Fruit fly (Drosophila melanogaster) whole organism, embryonic: ENCODE data around the gene CG16972.
A peak's percentile ranks its signal among the peaks of the same experiment; 100 is the strongest.

ENCODE experiments used
- Bteb2 ChIP-seq: fragments of 200-800 bp; sonication (Bioruptor generic); optimal IDR thresholded peaks from 2 replicates; lab custom pipeline; 2016; ENCODE audit warnings: missing biosample characterization, missing genetic modification characterization
- CG11560 ChIP-seq: fragments of 200-800 bp; sonication (Bioruptor generic); IDR thresholded peaks from 3 replicates; pipeline ENCODE4 v1.3.6; 2022; ENCODE audit warnings: missing biosample characterization, missing genetic modification characterization
- CG14667 ChIP-seq: fragments of 200-800 bp; sonication (Bioruptor generic); IDR thresholded peaks from 2 replicates; pipeline ENCODE4 v1.3.6; 2022; ENCODE audit warnings: missing biosample characterization, missing genetic modification characterization
- CG15269 ChIP-seq: fragments of 200-800 bp; sonication (Bioruptor generic); optimal IDR thresholded peaks from 2 replicates; lab custom pipeline; 2018; ENCODE audit warnings: missing biosample characterization, mild to moderate bottlenecking, missing genetic modification characterization, moderate library complexity
- CG16815 ChIP-seq: fragments of 200-800 bp; sonication (Bioruptor generic); optimal IDR thresholded peaks from 3 replicates; lab custom pipeline; 2017; ENCODE audit warnings: missing biosample characterization, mild to moderate bottlenecking, missing genetic modification characterization
- CG16863 ChIP-seq: fragments of 200-800 bp; sonication (Bioruptor generic); optimal IDR thresholded peaks from 3 replicates; lab custom pipeline; 2016; ENCODE audit warnings: missing biosample characterization, missing genetic modification characterization
- CG17568 ChIP-seq: fragments of 200-800 bp; sonication (Bioruptor generic); optimal IDR thresholded peaks from 2 replicates; lab custom pipeline; 2018; ENCODE audit warnings: missing biosample characterization, mild to moderate bottlenecking, missing genetic modification characterization, moderate library complexity
- CG17912 ChIP-seq: fragments of 200-800 bp; sonication (Bioruptor generic); optimal IDR thresholded peaks from 2 replicates; lab custom pipeline; 2018; ENCODE audit warnings: missing biosample characterization, mild to moderate bottlenecking, missing genetic modification characterization
- CG18619 ChIP-seq: fragments of 200-800 bp; sonication (Bioruptor generic); optimal IDR thresholded peaks from 3 replicates; lab custom pipeline; 2017; ENCODE audit warnings: missing biosample characterization, mild to moderate bottlenecking, missing genetic modification characterization
- CG30403 ChIP-seq: fragments of 200-800 bp; sonication (Bioruptor generic); optimal IDR thresholded peaks from 3 replicates; lab custom pipeline; 2016; ENCODE audit warnings: missing biosample characterization, missing genetic modification characterization
- CG32767 ChIP-seq: fragments of 200-800 bp; sonication (Bioruptor generic); IDR thresholded peaks from 2 replicates; pipeline ENCODE4 v1.3.6; 2022; ENCODE audit warnings: missing biosample characterization, missing genetic modification characterization
- CG33213 ChIP-seq: fragments of 200-800 bp; sonication (Bioruptor generic); optimal IDR thresholded peaks from 3 replicates; lab custom pipeline; 2016; ENCODE audit warnings: missing biosample characterization, missing genetic modification characterization
- CG34224 ChIP-seq: fragments of 200-800 bp; sonication (Bioruptor generic); IDR thresholded peaks from 3 replicates; pipeline ENCODE4 v1.3.6; 2022; ENCODE audit warnings: missing biosample characterization, missing genetic modification characterization; ENCODE audit not compliant: partially characterized antibody
- CG34376 ChIP-seq: fragments of 200-800 bp; sonication (Bioruptor generic); optimal IDR thresholded peaks from 2 replicates; lab custom pipeline; 2018; ENCODE audit warnings: missing biosample characterization, mild to moderate bottlenecking, missing genetic modification characterization
- CG42726 ChIP-seq: fragments of 200-800 bp; sonication (Bioruptor generic); IDR thresholded peaks from 2 replicates; pipeline ENCODE4 v1.3.6; 2022; ENCODE audit warnings: missing biosample characterization, missing genetic modification characterization; ENCODE audit not compliant: partially characterized antibody
- CG6272 ChIP-seq: fragments of 200-800 bp; sonication (Bioruptor generic); IDR thresholded peaks from 2 replicates; pipeline ENCODE4 v1.3.6; 2022; ENCODE audit warnings: missing biosample characterization, missing genetic modification characterization
- CG6791 ChIP-seq: fragments of 200-800 bp; sonication (Bioruptor generic); IDR thresholded peaks from 3 replicates; pipeline ENCODE4 v1.3.6; 2022; ENCODE audit warnings: missing biosample characterization, missing genetic modification characterization; ENCODE audit not compliant: partially characterized antibody
- CG7745 ChIP-seq: fragments of 200-800 bp; sonication (Bioruptor generic); optimal IDR thresholded peaks from 2 replicates; lab custom pipeline; 2018; ENCODE audit warnings: missing biosample characterization, mild to moderate bottlenecking, missing genetic modification characterization, moderate library complexity
- CG8944 ChIP-seq: fragments of 200-800 bp; sonication (Bioruptor generic); optimal IDR thresholded peaks from 3 replicates; lab custom pipeline; 2016; ENCODE audit warnings: missing biosample characterization, missing genetic modification characterization
- Camta ChIP-seq: fragments of 200-800 bp; sonication (Bioruptor generic); optimal IDR thresholded peaks from 2 replicates; lab custom pipeline; 2016; ENCODE audit warnings: missing biosample characterization, missing genetic modification characterization
- D19B ChIP-seq: fragments of 200-800 bp; sonication (Bioruptor generic); optimal IDR thresholded peaks from 2 replicates; lab custom pipeline; 2017; ENCODE audit warnings: missing biosample characterization, mild to moderate bottlenecking, missing genetic modification characterization
- Gsc ChIP-seq: fragments of 200-800 bp; sonication (Bioruptor generic); IDR thresholded peaks from 2 replicates; pipeline ENCODE4 v1.3.6; 2022; ENCODE audit warnings: missing biosample characterization, missing genetic modification characterization
- HHEX ChIP-seq: fragments of 200-800 bp; sonication (Bioruptor generic); optimal IDR thresholded peaks from 3 replicates; lab custom pipeline; 2017; ENCODE audit warnings: missing biosample characterization, mild to moderate bottlenecking, missing genetic modification characterization, missing genetic modification reagents
- Mrtf ChIP-seq: fragments of 200-800 bp; sonication (Bioruptor generic); IDR thresholded peaks from 3 replicates; pipeline ENCODE4 v1.3.6; 2022; ENCODE audit warnings: missing biosample characterization, missing genetic modification characterization
- NC2α ChIP-seq: fragments of 200-800 bp; sonication (Bioruptor generic); optimal IDR thresholded peaks from 2 replicates; lab custom pipeline; 2016; ENCODE audit warnings: missing biosample characterization, missing genetic modification characterization
- Opbp ChIP-seq: fragments of 200-800 bp; sonication (Bioruptor generic); IDR thresholded peaks from 3 replicates; pipeline ENCODE4 v1.3.6; 2022; ENCODE audit warnings: missing biosample characterization, missing genetic modification characterization; ENCODE audit not compliant: partially characterized antibody
- Optix ChIP-seq: fragments of 200-800 bp; sonication (Bioruptor generic); IDR thresholded peaks from 3 replicates; pipeline ENCODE4 v1.3.6; 2022; ENCODE audit warnings: missing biosample characterization, missing genetic modification characterization
- Poxn ChIP-seq: fragments of 200-800 bp; sonication (Bioruptor generic); IDR thresholded peaks from 2 replicates; pipeline ENCODE4 v1.3.6; 2022; ENCODE audit warnings: missing biosample characterization, missing genetic modification characterization
- Sry-δ ChIP-seq: fragments of 200-800 bp; sonication (Bioruptor generic); optimal IDR thresholded peaks from 2 replicates; lab custom pipeline; 2016; ENCODE audit warnings: missing biosample characterization, missing genetic modification characterization
- Taf1 ChIP-seq: fragments of 200-800 bp; sonication (Bioruptor generic); IDR thresholded peaks from 2 replicates; pipeline ENCODE4 v1.3.6; 2022; ENCODE audit warnings: missing biosample characterization, missing genetic modification characterization
- br ChIP-seq: fragments of >200 bp; optimal IDR thresholded peaks from 2 replicates; lab custom pipeline; 2017
- cas ChIP-seq: fragments of 200-800 bp; sonication (Bioruptor generic); IDR thresholded peaks from 2 replicates; pipeline ENCODE4 v1.3.6; 2022; ENCODE audit warnings: missing biosample characterization, missing genetic modification characterization
- ci ChIP-seq: fragments of 200-800 bp; sonication (Bioruptor generic); IDR thresholded peaks from 3 replicates; pipeline ENCODE4 v1.3.6; 2022; ENCODE audit warnings: missing biosample characterization, missing genetic modification characterization
- dysf ChIP-seq: fragments of 200-800 bp; sonication (Bioruptor generic); IDR thresholded peaks from 3 replicates; pipeline ENCODE4 v1.3.6; 2022; ENCODE audit warnings: missing biosample characterization, missing genetic modification characterization
- en ChIP-seq: fragments of 200-800 bp; sonication (Bioruptor generic); optimal IDR thresholded peaks from 2 replicates; lab custom pipeline; 2016; ENCODE audit warnings: missing biosample characterization, missing genetic modification characterization
- ewg ChIP-seq: fragments of 200-800 bp; sonication (Bioruptor generic); optimal IDR thresholded peaks from 3 replicates; lab custom pipeline; 2017; ENCODE audit warnings: mild to moderate bottlenecking, missing biosample characterization, missing genetic modification reagents, missing genetic modification characterization
- fd102C ChIP-seq: fragments of 200-800 bp; sonication (Bioruptor generic); optimal IDR thresholded peaks from 2 replicates; lab custom pipeline; 2018; ENCODE audit warnings: missing biosample characterization, mild to moderate bottlenecking, missing genetic modification characterization, moderate library complexity
- fru ChIP-seq: fragments of >200 bp; optimal IDR thresholded peaks from 2 replicates; lab custom pipeline; 2017
- ftz-f1 ChIP-seq: fragments of 200-800 bp; sonication (Bioruptor generic); optimal IDR thresholded peaks from 2 replicates; lab custom pipeline; 2016; ENCODE audit warnings: missing biosample characterization, missing genetic modification characterization
- grn ChIP-seq: fragments of 200-800 bp; sonication (Bioruptor generic); optimal IDR thresholded peaks from 3 replicates; lab custom pipeline; 2017; ENCODE audit warnings: missing biosample characterization, missing genetic modification characterization
- gsb ChIP-seq: fragments of 200-800 bp; sonication (Bioruptor generic); IDR thresholded peaks from 2 replicates; pipeline ENCODE4 v1.3.6; 2022; ENCODE audit warnings: missing biosample characterization, missing genetic modification characterization
- ken ChIP-seq: fragments of 200-800 bp; sonication (Bioruptor generic); IDR thresholded peaks from 3 replicates; pipeline ENCODE4 v1.3.6; 2022; ENCODE audit warnings: missing biosample characterization, missing genetic modification characterization
- maf-S ChIP-seq: fragments of 200-800 bp; sonication (Bioruptor generic); optimal IDR thresholded peaks from 2 replicates; lab custom pipeline; 2016; ENCODE audit warnings: missing biosample characterization, missing genetic modification characterization
- pita ChIP-seq: fragments of 200-800 bp; sonication (Bioruptor generic); optimal IDR thresholded peaks from 2 replicates; lab custom pipeline; 2017; ENCODE audit warnings: missing biosample characterization, mild to moderate bottlenecking, missing genetic modification characterization
- row ChIP-seq: fragments of 200-800 bp; sonication (Bioruptor generic); IDR thresholded peaks from 3 replicates; pipeline ENCODE4 v1.3.6; 2022; ENCODE audit warnings: missing biosample characterization, missing genetic modification characterization
- sc ChIP-seq, 3 experiments: fragments of >200 bp in 2 of 3; fragments of 200-800 bp in 1 of 3; sonication (Bioruptor generic) in 1 of 3; optimal IDR thresholded peaks; 2 replicates in 2 of 3; 3 replicates in 1 of 3; lab custom pipeline; 2017; ENCODE audit warnings: mild to moderate bottlenecking in 1 of 3, missing biosample characterization in 1 of 3, missing genetic modification characterization in 1 of 3, missing genetic modification reagents in 1 of 3
- schlank ChIP-seq: fragments of 200-800 bp; sonication (Bioruptor generic); optimal IDR thresholded peaks from 2 replicates; lab custom pipeline; 2018; ENCODE audit warnings: missing biosample characterization, mild to moderate bottlenecking, missing genetic modification characterization
- shn ChIP-seq: fragments of 200-800 bp; sonication (Bioruptor generic); optimal IDR thresholded peaks from 3 replicates; lab custom pipeline; 2016; ENCODE audit warnings: missing biosample characterization, missing genetic modification characterization
- sim ChIP-seq: fragments of 200-800 bp; sonication (Bioruptor generic); IDR thresholded peaks from 2 replicates; pipeline ENCODE4 v1.3.6; 2022; ENCODE audit warnings: missing biosample characterization, missing genetic modification characterization
- stc ChIP-seq: fragments of 200-800 bp; sonication (Bioruptor generic); IDR thresholded peaks from 2 replicates; pipeline ENCODE4 v1.3.6; 2022; ENCODE audit warnings: missing biosample characterization, missing genetic modification characterization

The CG16972 gene

DNA sequence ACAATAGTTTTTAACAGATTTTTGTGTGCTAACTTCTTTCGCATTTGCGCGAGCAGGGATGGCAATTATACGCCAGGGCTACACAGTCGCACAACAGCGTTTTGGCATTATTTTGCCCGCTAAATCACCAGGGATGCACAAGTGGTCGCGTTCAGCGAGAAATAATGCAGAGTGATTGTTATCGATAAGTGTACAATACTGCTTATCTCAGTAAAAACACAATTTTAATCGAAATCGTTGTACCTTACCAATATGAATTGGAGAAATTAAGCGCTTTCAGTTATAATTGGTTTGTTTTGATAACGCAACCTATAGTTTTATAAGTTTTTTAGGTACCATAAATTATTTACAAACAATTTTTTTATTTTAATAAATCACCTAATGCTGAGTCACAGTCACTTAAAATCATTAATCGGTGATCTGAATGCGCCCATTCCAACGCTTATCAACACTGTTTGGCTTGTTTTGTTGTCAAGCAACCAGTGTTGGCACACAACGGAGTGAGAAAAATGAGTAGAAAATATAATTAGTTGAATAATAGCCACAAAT, 26.3 kb downstream of the CG16972 start, which contains the start of the genes Sfmbt and CG5439 (continued):
- TF ChIP-seq sc (optimal IDR thresholded peaks at IDR 0.05; lab: Kevin White, UChicago) (no peak), sc (GFP tag; optimal IDR thresholded peaks at IDR 0.05; lab: Kevin White, UChicago) (no peak), CG42726 (peak; percentile 49; the same call in 1 of the 2 replicates), D19B (GFP tag; lab: Kevin White, UChicago) (no peak), CG15269 (no peak), gsb (GFP tag; lab: Robert Waterston, UW) (0 out of 2 replicates have a peak, but pooled peaks have one; percentile 12), Opbp (GFP tag; lab: Robert Waterston, UW) (peak; percentile 66; the same call in 2 of the 3 replicates), CG17912 (GFP tag; lab: Kevin White, UChicago) (peak; percentile 72), CG6272 (GFP tag; lab: Robert Waterston, UW) (peak; percentile 77), CG34224 (GFP tag; lab: Robert Waterston, UW) (no peak; the same call in 2 of the 3 replicates), CG8944 (GFP tag; lab: Kevin White, UChicago) (peak; percentile 72), CG33213 (GFP tag; lab: Kevin White, UChicago) (peak; percentile 40), br (lab: Kevin White, UChicago) (no peak), fru (lab: Kevin White, UChicago) (no peak), shn (GFP tag; lab: Kevin White, UChicago) (peak; percentile 83), CG16815 (GFP tag; lab: Kevin White, UChicago) (peak; percentile 69), NC2α (no peak), CG16863 (GFP tag; lab: Kevin White, UChicago) (peak; percentile 69), row (GFP tag; lab: Robert Waterston, UW) (peak; percentile 94), sim (no peak), CG7745 (tag; lab: Kevin White, UChicago) (no peak), en (peak; percentile 63), Optix (0 out of 3 replicates have a peak, but pooled peaks have one; percentile 26), schlank (tag; lab: Kevin White, UChicago) (peak; percentile 16), ken (GFP tag; lab: Robert Waterston, UW) (peak; percentile 42; the same call in 1 of the 3 replicates), Sry-δ (GFP tag; lab: Kevin White, UChicago) (peak; percentile 68), Mrtf (peak; percentile 70), Bteb2 (GFP tag; lab: Kevin White, UChicago) (peak; percentile 75), CG14667 (GFP tag; lab: Robert Waterston, UW) (peak; percentile 64; the same call in 1 of the 2 replicates), fd102C (no peak), ewg (peak; percentile 90), ci (GFP tag; lab: Robert Waterston, UW) (peak; percentile 59), HHEX (peak; percentile 72), cas (GFP tag; lab: Robert Waterston, UW) (peak; percentile 44; the same call in 1 of the 2 replicates), maf-S (GFP tag; lab: Kevin White, UChicago) (peak; percentile 75), CG30403 (GFP tag; lab: Kevin White, UChicago) (peak; percentile 91), stc (GFP tag; lab: Robert Waterston, UW) (no peak), dysf (peak; percentile 74), Taf1 (GFP tag; lab: Robert Waterston, UW) (no peak; the same call in 1 of the 2 replicates), pita (GFP tag; lab: Kevin White, UChicago) (no peak), CG11560 (tag; lab: Robert Waterston, UW) (peak; percentile 65; the same call in 2 of the 3 replicates), grn (GFP tag; lab: Kevin White, UChicago) (no peak), ftz-f1 (GFP tag; lab: Kevin White, UChicago) (no peak), Gsc (GFP tag; lab: Robert Waterston, UW) (peak; percentile 42; the same call in 1 of the 2 replicates), Poxn (GFP tag; lab: Robert Waterston, UW) (no peak; the same call in 1 of the 2 replicates), CG32767 (GFP tag; lab: Robert Waterston, UW) (no peak), CG6791 (0 out of 3 replicates have a peak, but pooled peaks have one; percentile 35), CG34376 (GFP tag; lab: Kevin White, UChicago) (peak; percentile 74), CG17568 (GFP tag; lab: Kevin White, UChicago) (no peak), CG18619 (peak; percentile 75), Camta (GFP tag; lab: Kevin White, UChicago) (peak; percentile 79)
